Worm (Caenorhabditis elegans) whole organism, mixed stage, embryonic: ENCODE data around the gene alh-3.
A peak's percentile ranks its signal among the peaks of the same experiment; 100 is the strongest.

Experiments used
- ces-1 ChIP-seq: fragments of 150-350 bp; optimal IDR thresholded peaks from 2 replicates; lab custom pipeline; 2014; ENCODE audit warnings: missing biosample characterization, missing genetic modification reagents, missing genetic modification characterization
- elt-1 ChIP-seq: sonication (generic microtip); optimal IDR thresholded peaks from 2 replicates; lab custom pipeline; 2017; ENCODE audit warnings: missing genetic modification characterization, mild to moderate bottlenecking, missing compliant biosample characterization, antibody characterized with exemption, moderate library complexity, borderline replicate concordance; ENCODE audit not compliant: insufficient read depth
- elt-3 ChIP-seq: fragments of 150-350 bp; optimal IDR thresholded peaks from 2 replicates; lab custom pipeline; 2014; ENCODE audit warnings: missing biosample characterization, missing genetic modification characterization
- nhr-76 ChIP-seq: sonication (generic microtip); optimal IDR thresholded peaks from 2 replicates; lab custom pipeline; 2017; ENCODE audit warnings: missing biosample characterization, missing genetic modification characterization
- snpc-4 ChIP-seq: fragments of 150-350 bp; optimal IDR thresholded peaks from 2 replicates; lab custom pipeline; 2014; ENCODE audit warnings: missing biosample characterization, missing genetic modification characterization
- unc-39 ChIP-seq: fragments of 150-350 bp; optimal IDR thresholded peaks from 2 replicates; lab custom pipeline; 2014; ENCODE audit warnings: missing biosample characterization, missing genetic modification characterization
- unc-62 ChIP-seq: fragments of 150-350 bp; optimal IDR thresholded peaks from 2 replicates; lab custom pipeline; 2014; ENCODE audit warnings: missing biosample characterization, missing genetic modification reagents, missing genetic modification characterization
- zip-8 ChIP-seq: fragments of 150-350 bp; optimal IDR thresholded peaks from 2 replicates; lab custom pipeline; 2014; ENCODE audit warnings: missing biosample characterization, missing genetic modification characterization
- ztf-11 ChIP-seq: fragments of 150-350 bp; optimal IDR thresholded peaks from 2 replicates; lab custom pipeline; 2014; ENCODE audit warnings: missing biosample characterization, missing genetic modification characterization

- TF ChIP-seq snpc-4 (no peak), elt-1 (no peak), elt-3 (tag; lab: Kevin White, UChicago) (no peak), ztf-11 (tag; lab: Kevin White, UChicago) (no peak), nhr-76 (no peak), ces-1 (GFP tag; lab: Kevin White, UChicago) (peak; percentile 76), unc-62 (GFP tag; lab: Kevin White, UChicago) (no peak), zip-8 (tag; lab: Kevin White, UChicago) (no peak), unc-39 (tag; lab: Kevin White, UChicago) (no peak)
Measured at ce11 chrIV:11019962-11020550, 2.3 kb upstream of the alh-3 start, which contains the start of gene F13H10.8.
